Fruit fly (Drosophila melanogaster) whole organism, embryonic: ENCODE measurements around the gene CG10345.

ENCODE experiments used
- Atf3 ChIP-seq: fragments of 200-800 bp; sonication (Bioruptor generic); optimal IDR thresholded peaks from 3 replicates; lab custom pipeline; 2016; ENCODE audit warnings: missing biosample characterization, missing genetic modification characterization
- B-H2 ChIP-seq: fragments of 200-800 bp; sonication (Bioruptor generic); optimal IDR thresholded peaks from 2 replicates; lab custom pipeline; 2018; ENCODE audit warnings: missing biosample characterization, mild to moderate bottlenecking, missing genetic modification characterization
- Blimp-1 ChIP-seq: fragments of 200-800 bp; sonication (Bioruptor generic); optimal IDR thresholded peaks from 3 replicates; lab custom pipeline; 2018; ENCODE audit warnings: missing biosample characterization, missing genetic modification characterization, mild to moderate bottlenecking, moderate library complexity, missing genetic modification reagents
- CG10565 ChIP-seq: fragments of 200-800 bp; sonication (Bioruptor generic); optimal IDR thresholded peaks from 3 replicates; lab custom pipeline; 2016; ENCODE audit warnings: missing biosample characterization, mild to moderate bottlenecking, missing genetic modification characterization
- CG11093 ChIP-seq: fragments of 200-800 bp; sonication (Bioruptor generic); IDR thresholded peaks from 3 replicates; pipeline ENCODE4 v1.3.6; 2022; ENCODE audit warnings: missing biosample characterization, missing genetic modification characterization
- CG12155 ChIP-seq: fragments of 200-800 bp; sonication (Bioruptor generic); optimal IDR thresholded peaks from 3 replicates; lab custom pipeline; 2016; ENCODE audit warnings: missing biosample characterization, missing genetic modification characterization
- CG12219 ChIP-seq: fragments of 200-800 bp; sonication (Bioruptor generic); optimal IDR thresholded peaks from 3 replicates; lab custom pipeline; 2018; ENCODE audit warnings: missing biosample characterization, mild to moderate bottlenecking, missing genetic modification characterization
- CG12744 ChIP-seq: fragments of 200-800 bp; sonication (Bioruptor generic); optimal IDR thresholded peaks from 2 replicates; lab custom pipeline; 2016; ENCODE audit warnings: missing biosample characterization, missing genetic modification characterization
- CG12942 ChIP-seq: fragments of 200-800 bp; sonication (Bioruptor generic); optimal IDR thresholded peaks from 3 replicates; lab custom pipeline; 2016; ENCODE audit warnings: missing biosample characterization, missing genetic modification characterization
- CG13296 ChIP-seq: fragments of 200-800 bp; sonication (Bioruptor generic); optimal IDR thresholded peaks from 3 replicates; lab custom pipeline; 2018; ENCODE audit warnings: missing biosample characterization, mild to moderate bottlenecking, missing genetic modification characterization
- CG31365 ChIP-seq: fragments of 200-800 bp; sonication (Bioruptor generic); optimal IDR thresholded peaks from 2 replicates; lab custom pipeline; 2018; ENCODE audit warnings: missing biosample characterization, mild to moderate bottlenecking, missing genetic modification characterization
- CG32767 ChIP-seq: fragments of 200-800 bp; sonication (Bioruptor generic); IDR thresholded peaks from 2 replicates; pipeline ENCODE4 v1.3.6; 2022; ENCODE audit warnings: missing biosample characterization, missing genetic modification characterization
- CG32772 ChIP-seq: fragments of 200-800 bp; sonication (Bioruptor generic); IDR thresholded peaks from 2 replicates; pipeline ENCODE4 v1.3.6; 2022; ENCODE audit warnings: missing biosample characterization, missing genetic modification characterization
- CG3838 ChIP-seq: fragments of 200-800 bp; sonication (Bioruptor generic); optimal IDR thresholded peaks from 3 replicates; lab custom pipeline; 2016; ENCODE audit warnings: missing biosample characterization, missing genetic modification characterization
- CG4282 ChIP-seq: fragments of 200-800 bp; sonication (Bioruptor generic); optimal IDR thresholded peaks from 2 replicates; lab custom pipeline; 2016; ENCODE audit warnings: missing biosample characterization, missing genetic modification characterization
- CG6254 ChIP-seq: fragments of 200-800 bp; sonication (Bioruptor generic); optimal IDR thresholded peaks from 3 replicates; lab custom pipeline; 2017; ENCODE audit warnings: mild to moderate bottlenecking, missing biosample characterization, missing genetic modification reagents, missing genetic modification characterization
- CG6683 ChIP-seq: fragments of 200-800 bp; sonication (Bioruptor generic); optimal IDR thresholded peaks from 2 replicates; lab custom pipeline; 2017; ENCODE audit warnings: missing biosample characterization, mild to moderate bottlenecking, missing genetic modification characterization, missing genetic modification reagents
- CG7786 ChIP-seq: fragments of 200-800 bp; sonication (Bioruptor generic); optimal IDR thresholded peaks from 2 replicates; lab custom pipeline; 2016; ENCODE audit warnings: missing biosample characterization, missing genetic modification characterization
- CG8290 ChIP-seq, 3 experiments: fragments of 200-800 bp; sonication (Bioruptor generic); optimal IDR thresholded peaks; 2 replicates each; lab custom pipeline; 2016 to 2019; ENCODE audit warnings: missing biosample characterization in 3 of 3, missing genetic modification characterization in 3 of 3, mild to moderate bottlenecking in 2 of 3, moderate library complexity in 1 of 3
- CG8924 ChIP-seq: fragments of 200-800 bp; optimal IDR thresholded peaks from 3 replicates; lab custom pipeline; 2019; ENCODE audit warnings: missing biosample characterization, mild to moderate bottlenecking, missing genetic modification characterization, moderate library complexity
- CG9215 ChIP-seq: fragments of 200-800 bp; sonication (Bioruptor generic); IDR thresholded peaks from 2 replicates; pipeline ENCODE4 v1.3.6; 2022; ENCODE audit warnings: missing biosample characterization, missing genetic modification characterization
- CG9437 ChIP-seq: fragments of 200-800 bp; sonication (Bioruptor generic); optimal IDR thresholded peaks from 2 replicates; lab custom pipeline; 2018; ENCODE audit warnings: missing biosample characterization, mild to moderate bottlenecking, missing genetic modification characterization
- CG9932 ChIP-seq: fragments of 200-800 bp; sonication (Bioruptor generic); IDR thresholded peaks from 2 replicates; pipeline ENCODE4 v1.3.6; 2022; ENCODE audit warnings: missing biosample characterization, missing genetic modification characterization
- HLH3B ChIP-seq: fragments of 200-800 bp; sonication (Bioruptor generic); IDR thresholded peaks from 2 replicates; pipeline ENCODE4 v1.3.6; 2022; ENCODE audit warnings: missing biosample characterization, missing genetic modification characterization
- Lim3 ChIP-seq: fragments of 200-800 bp; sonication (Bioruptor generic); IDR thresholded peaks from 2 replicates; pipeline ENCODE4 v1.3.6; 2022; ENCODE audit warnings: missing biosample characterization, missing genetic modification characterization
- MBD-R2 ChIP-seq: fragments of 200-800 bp; sonication (Bioruptor generic); IDR thresholded peaks from 2 replicates; pipeline ENCODE4 v1.3.6; 2022; ENCODE audit warnings: missing biosample characterization, missing genetic modification characterization
- MESR4 ChIP-seq: fragments of 200-800 bp; sonication (Bioruptor generic); optimal IDR thresholded peaks from 2 replicates; lab custom pipeline; 2018; ENCODE audit warnings: missing biosample characterization, mild to moderate bottlenecking, missing genetic modification characterization, moderate library complexity
- MTF-1 ChIP-seq: fragments of 200-800 bp; sonication (Bioruptor generic); optimal IDR thresholded peaks from 2 replicates; lab custom pipeline; 2018; ENCODE audit warnings: missing biosample characterization, mild to moderate bottlenecking, missing genetic modification characterization, borderline replicate concordance
- Oaz ChIP-seq: fragments of 200-800 bp; sonication (Bioruptor generic); IDR thresholded peaks from 2 replicates; pipeline ENCODE4 v1.3.6; 2022; ENCODE audit warnings: missing biosample characterization, missing genetic modification characterization
- PHDP ChIP-seq: fragments of 200-800 bp; sonication (Bioruptor generic); optimal IDR thresholded peaks from 3 replicates; lab custom pipeline; 2018; ENCODE audit warnings: missing biosample characterization, mild to moderate bottlenecking, missing genetic modification characterization, moderate library complexity
- Scr ChIP-seq: fragments of 200-800 bp; sonication (Bioruptor generic); IDR thresholded peaks from 2 replicates; pipeline ENCODE4 v1.3.6; 2022; ENCODE audit warnings: missing biosample characterization, missing genetic modification characterization; ENCODE audit not compliant: partially characterized antibody
- Sin3A ChIP-seq: fragments of >200 bp; optimal IDR thresholded peaks from 2 replicates; lab custom pipeline; 2018
- Sry-δ ChIP-seq: fragments of 200-800 bp; sonication (Bioruptor generic); optimal IDR thresholded peaks from 2 replicates; lab custom pipeline; 2016; ENCODE audit warnings: missing biosample characterization, missing genetic modification characterization
- ab ChIP-seq: fragments of 200-800 bp; sonication (Bioruptor generic); optimal IDR thresholded peaks from 2 replicates; lab custom pipeline; 2016; ENCODE audit warnings: missing biosample characterization, missing genetic modification characterization
- br ChIP-seq: fragments of >200 bp; optimal IDR thresholded peaks from 2 replicates; lab custom pipeline; 2017
- ci ChIP-seq: fragments of 200-800 bp; sonication (Bioruptor generic); IDR thresholded peaks from 3 replicates; pipeline ENCODE4 v1.3.6; 2022; ENCODE audit warnings: missing biosample characterization, missing genetic modification characterization
- crol ChIP-seq: fragments of 200-800 bp; sonication (Bioruptor generic); IDR thresholded peaks from 2 replicates; pipeline ENCODE4 v1.3.6; 2022; ENCODE audit warnings: missing biosample characterization, missing genetic modification characterization
- dpn ChIP-seq, 2 experiments: fragments of 200-800 bp; sonication (Bioruptor generic); optimal IDR thresholded peaks; 3 replicates each; lab custom pipeline; 2016; ENCODE audit warnings: missing biosample characterization in 2 of 2, missing genetic modification characterization in 2 of 2
- exex ChIP-seq: fragments of 200-800 bp; sonication (Bioruptor generic); optimal IDR thresholded peaks from 4 replicates; lab custom pipeline; 2018; ENCODE audit warnings: missing biosample characterization, mild to moderate bottlenecking, missing genetic modification characterization, moderate library complexity
- fd3F ChIP-seq: fragments of 200-800 bp; sonication (Bioruptor generic); optimal IDR thresholded peaks from 2 replicates; lab custom pipeline; 2018; ENCODE audit warnings: missing biosample characterization, mild to moderate bottlenecking, missing genetic modification characterization, moderate library complexity
- kni ChIP-seq: fragments of 200-800 bp; sonication (Bioruptor generic); optimal IDR thresholded peaks from 3 replicates; lab custom pipeline; 2017; ENCODE audit warnings: mild to moderate bottlenecking, missing biosample characterization, missing genetic modification reagents, missing genetic modification characterization
- mam ChIP-seq: fragments of 200-800 bp; sonication (Bioruptor generic); optimal IDR thresholded peaks from 3 replicates; lab custom pipeline; 2016; ENCODE audit warnings: missing biosample characterization, missing genetic modification characterization
- rib ChIP-seq: fragments of 200-800 bp; sonication (Bioruptor generic); IDR thresholded peaks from 2 replicates; pipeline ENCODE4 v1.3.6; 2022; ENCODE audit warnings: missing biosample characterization, missing genetic modification characterization
- schlank ChIP-seq: fragments of 200-800 bp; sonication (Bioruptor generic); optimal IDR thresholded peaks from 2 replicates; lab custom pipeline; 2018; ENCODE audit warnings: missing biosample characterization, mild to moderate bottlenecking, missing genetic modification characterization
- sens ChIP-seq: fragments of 200-800 bp; sonication (Bioruptor generic); peaks from one replicate; lab custom pipeline; 2016; ENCODE audit warnings: missing biosample characterization, missing genetic modification characterization
- tll ChIP-seq, 2 experiments: fragments of 200-800 bp in 1 of 2; fragments of >200 bp in 1 of 2; sonication (Bioruptor generic) in 1 of 2; optimal IDR thresholded peaks; 2 replicates each; lab custom pipeline; 2017 to 2019; ENCODE audit warnings: missing biosample characterization in 2 of 2, missing genetic modification characterization in 2 of 2, mild to moderate bottlenecking in 1 of 2, moderate library complexity in 1 of 2
- toy ChIP-seq: fragments of 200-800 bp; sonication (Bioruptor generic); IDR thresholded peaks from 2 replicates; pipeline ENCODE4 v1.3.6; 2022; ENCODE audit warnings: missing biosample characterization, missing genetic modification characterization
- ttk ChIP-seq: fragments of 200-800 bp; sonication (Bioruptor generic); IDR thresholded peaks from 2 replicates; pipeline ENCODE4 v2.1.2; 2022; ENCODE audit warnings: missing biosample characterization, missing genetic modification characterization
- usp ChIP-seq: fragments of >200 bp; optimal IDR thresholded peaks from 2 replicates; lab custom pipeline; 2017; ENCODE audit warnings: missing biosample characterization, missing genetic modification characterization
- zfh2 ChIP-seq: fragments of 200-800 bp; sonication (Bioruptor generic); optimal IDR thresholded peaks from 2 replicates; lab custom pipeline; 2016; ENCODE audit warnings: missing biosample characterization, missing genetic modification characterization

The CG10345 gene

dm6 chr3R:16646952-16647715, 42.5 kb upstream of the CG10345 start, which contains the start of the genes CG10324 and CCT3 (continued):
- TF ChIP-seq MESR4 (GFP tag; lab: Kevin White, UChicago) (no peak), B-H2 (GFP tag; lab: Kevin White, UChicago) (peak; percentile 73), CG31365 (tag; lab: Kevin White, UChicago) (no peak), CG12744 (GFP tag; lab: Kevin White, UChicago) (no peak), CG32767 (GFP tag; lab: Robert Waterston, UW) (peak; percentile 54), ci (peak; percentile 67; the same call in 2 of the 3 replicates), Sin3A (no peak), CG7786 (GFP tag; lab: Kevin White, UChicago) (peak; percentile 41), CG12155 (peak; percentile 22), CG4282 (GFP tag; lab: Kevin White, UChicago) (no peak), zfh2 (peak; percentile 42), toy (no peak), fd3F (GFP tag; lab: Kevin White, UChicago) (peak; percentile 55), sens (peak; percentile 93), CG9932 (GFP tag; lab: Robert Waterston, UW) (peak; percentile 61), CG9215 (GFP tag; lab: Robert Waterston, UW) (peak; percentile 24; the same call in 1 of the 2 replicates), CG9437 (GFP tag; lab: Kevin White, UChicago) (peak; percentile 47), dpn (GFP tag; optimal IDR thresholded peaks at IDR 0.05; lab: Kevin White, UChicago) (peak; percentile 55 to 59), kni (no peak), mam (GFP tag; lab: Kevin White, UChicago) (peak; percentile 45), HLH3B (GFP tag; lab: Robert Waterston, UW) (peak; percentile 63), usp (GFP tag; lab: Kevin White, UChicago) (no peak), CG8924 (tag; lab: Kevin White, UChicago) (peak; percentile 82), CG13296 (GFP tag; lab: Kevin White, UChicago) (peak; percentile 75), CG11093 (no peak), CG6254 (peak; percentile 18), Sry-δ (GFP tag; lab: Kevin White, UChicago) (peak; percentile 71), Oaz (no peak), CG12219 (GFP tag; lab: Kevin White, UChicago) (peak; percentile 22), MBD-R2 (GFP tag; lab: Robert Waterston, UW) (peak; percentile 75), crol (GFP tag; lab: Robert Waterston, UW) (no peak), Blimp-1 (GFP tag; lab: Kevin White, UChicago) (no peak), br (lab: Kevin White, UChicago) (no peak), tll (GFP tag; optimal IDR thresholded peaks at IDR 0.05; lab: Kevin White, UChicago) (no peak), Lim3 (GFP tag; lab: Robert Waterston, UW) (no peak), schlank (tag; lab: Kevin White, UChicago) (peak; percentile 8), CG10565 (no peak), MTF-1 (GFP tag; lab: Kevin White, UChicago) (peak; percentile 13), CG8290 (GFP tag; optimal IDR thresholded peaks at IDR 0.05; lab: Kevin White, UChicago) (no peak), CG8290 (tag; optimal IDR thresholded peaks at IDR 0.05; lab: Kevin White, UChicago) (no peak), CG3838 (GFP tag; lab: Kevin White, UChicago) (no peak), ttk (peak; percentile 55), ab (GFP tag; lab: Kevin White, UChicago) (no peak), PHDP (tag; lab: Kevin White, UChicago) (peak; percentile 75), exex (tag; lab: Kevin White, UChicago) (no peak), Atf3 (GFP tag; lab: Kevin White, UChicago) (peak; percentile 22), CG32772 (peak; percentile 47), CG6683 (GFP tag; lab: Kevin White, UChicago) (peak; percentile 2), rib (GFP tag; lab: Robert Waterston, UW) (no peak), CG12942 (GFP tag; lab: Kevin White, UChicago) (peak; percentile 31), Scr (GFP tag; lab: Robert Waterston, UW) (peak; percentile 71)
